Worm (Caenorhabditis elegans) whole organism, L3 larva: ENCODE results near the gene Y42A5A.1.
A peak's percentile ranks its signal among the peaks of the same experiment; 100 is the strongest.

Experiments used
- R02D3.7 ChIP-seq: fragments of 150-350 bp; optimal IDR thresholded peaks from 2 replicates; lab custom pipeline; 2014; ENCODE audit warnings: missing biosample characterization, missing genetic modification characterization
- aly-2 ChIP-seq: fragments of 150-350 bp; optimal IDR thresholded peaks from 2 replicates; lab custom pipeline; 2014; ENCODE audit warnings: missing biosample characterization, missing genetic modification characterization
- ceh-16 ChIP-seq: sonication (generic microtip); optimal IDR thresholded peaks from 2 replicates; lab custom pipeline; 2017; ENCODE audit warnings: missing biosample characterization, missing genetic modification characterization
- ceh-28 ChIP-seq: fragments of 150-350 bp; optimal IDR thresholded peaks from 2 replicates; lab custom pipeline; 2014; ENCODE audit warnings: missing biosample characterization, missing genetic modification reagents, missing genetic modification characterization
- ceh-9 ChIP-seq: sonication (generic microtip); optimal IDR thresholded peaks from 2 replicates; lab custom pipeline; 2018; ENCODE audit warnings: missing biosample characterization, missing genetic modification characterization
- daf-12 ChIP-seq: fragments of 150-350 bp; optimal IDR thresholded peaks from 2 replicates; lab custom pipeline; 2014; ENCODE audit warnings: missing biosample characterization, missing genetic modification reagents, missing genetic modification characterization
- egl-27 ChIP-seq: sonication (generic microtip); optimal IDR thresholded peaks from 4 replicates; lab custom pipeline; 2017; ENCODE audit warnings: missing biosample characterization, missing genetic modification reagents, missing genetic modification characterization
- egl-5 ChIP-seq: fragments of 150-350 bp; optimal IDR thresholded peaks from 2 replicates; lab custom pipeline; 2017; ENCODE audit warnings: missing biosample characterization, missing genetic modification reagents, missing genetic modification characterization, inconsistent platforms
- elt-2 ChIP-seq: sonication (generic microtip); optimal IDR thresholded peaks from 2 replicates; lab custom pipeline; 2016; ENCODE audit warnings: missing genetic modification reagents, mild to moderate bottlenecking, missing genetic modification characterization, missing compliant biosample characterization
- elt-3 ChIP-seq, 3 experiments: fragments of 150-350 bp in 1 of 3; sonication (generic microtip) in 2 of 3; optimal IDR thresholded peaks; 2 replicates in 2 of 3; 4 replicates in 1 of 3; lab custom pipeline; 2014 to 2017; ENCODE audit warnings: missing biosample characterization in 3 of 3, missing genetic modification characterization in 3 of 3
- eor-1 ChIP-seq, 2 experiments: fragments of 150-350 bp; optimal IDR thresholded peaks; 2 replicates each; lab custom pipeline; 2014 to 2018; ENCODE audit warnings: missing biosample characterization in 2 of 2, missing genetic modification characterization in 2 of 2
- fkh-10 ChIP-seq: sonication (generic microtip); optimal IDR thresholded peaks from 2 replicates; lab custom pipeline; 2017; ENCODE audit warnings: missing biosample characterization, missing genetic modification reagents, missing genetic modification characterization
- fos-1 ChIP-seq: fragments of 150-350 bp; optimal IDR thresholded peaks from 2 replicates; lab custom pipeline; 2014; ENCODE audit warnings: missing biosample characterization, missing genetic modification characterization
- jun-1 ChIP-seq: fragments of 150-350 bp; optimal IDR thresholded peaks from 2 replicates; lab custom pipeline; 2014; ENCODE audit warnings: missing biosample characterization, missing genetic modification reagents, missing genetic modification characterization
- lin-15B ChIP-seq: fragments of 150-350 bp; optimal IDR thresholded peaks from 2 replicates; lab custom pipeline; 2014; ENCODE audit warnings: missing biosample characterization, missing genetic modification characterization
- lin-39 ChIP-seq: fragments of 150-350 bp; optimal IDR thresholded peaks from 2 replicates; lab custom pipeline; 2018; ENCODE audit warnings: missing biosample characterization, missing genetic modification reagents, missing genetic modification characterization
- mdl-1 ChIP-seq: fragments of 150-350 bp; optimal IDR thresholded peaks from 2 replicates; lab custom pipeline; 2014; ENCODE audit warnings: missing biosample characterization, missing genetic modification characterization
- mml-1 ChIP-seq: fragments of 150-350 bp; sonication (generic microtip); optimal IDR thresholded peaks from 3 replicates; lab custom pipeline; 2014; ENCODE audit warnings: missing biosample characterization, missing genetic modification characterization
- nfya-1 ChIP-seq: sonication (generic microtip); optimal IDR thresholded peaks from 2 replicates; lab custom pipeline; 2017; ENCODE audit warnings: missing genetic modification characterization, mild to moderate bottlenecking, missing compliant biosample characterization, antibody characterized with exemption, moderate library complexity; ENCODE audit not compliant: insufficient read depth
- nhr-12 ChIP-seq: fragments of 150-350 bp; optimal IDR thresholded peaks from 2 replicates; lab custom pipeline; 2014; ENCODE audit warnings: missing biosample characterization, missing genetic modification characterization
- nhr-23 ChIP-seq: fragments of 150-350 bp; optimal IDR thresholded peaks from 2 replicates; lab custom pipeline; 2014; ENCODE audit warnings: missing biosample characterization, missing genetic modification reagents, missing genetic modification characterization
- nhr-237 ChIP-seq: fragments of 150-350 bp; optimal IDR thresholded peaks from 2 replicates; lab custom pipeline; 2014; ENCODE audit warnings: missing biosample characterization, missing genetic modification characterization
- nhr-43 ChIP-seq: sonication (generic microtip); optimal IDR thresholded peaks from 2 replicates; lab custom pipeline; 2016; ENCODE audit warnings: mild to moderate bottlenecking, missing genetic modification characterization, missing compliant biosample characterization; ENCODE audit not compliant: poor library complexity, severe bottlenecking
- nhr-76 ChIP-seq: fragments of 150-350 bp; sonication (generic microtip); optimal IDR thresholded peaks from 5 replicates; lab custom pipeline; 2014; ENCODE audit warnings: missing biosample characterization, missing genetic modification characterization
- nhr-77 ChIP-seq: fragments of 150-350 bp; optimal IDR thresholded peaks from 2 replicates; lab custom pipeline; 2014; ENCODE audit warnings: missing biosample characterization, missing genetic modification characterization
- pha-4 ChIP-seq: fragments of 150-350 bp; optimal IDR thresholded peaks from 2 replicates; lab custom pipeline; 2014; ENCODE audit warnings: missing biosample characterization, missing genetic modification reagents, missing genetic modification characterization
- pqm-1 ChIP-seq: fragments of 150-350 bp; optimal IDR thresholded peaks from 2 replicates; lab custom pipeline; 2017; ENCODE audit warnings: missing biosample characterization, missing genetic modification characterization, inconsistent platforms
- sea-2 ChIP-seq: fragments of 150-350 bp; sonication (generic microtip); optimal IDR thresholded peaks from 4 replicates; lab custom pipeline; 2014; ENCODE audit warnings: missing biosample characterization, missing genetic modification reagents, missing genetic modification characterization
- snpc-4 ChIP-seq: fragments of 150-350 bp; optimal IDR thresholded peaks from 2 replicates; lab custom pipeline; 2014; ENCODE audit warnings: missing biosample characterization, missing genetic modification characterization
- tbx-2 ChIP-seq: sonication (generic microtip); optimal IDR thresholded peaks from 2 replicates; lab custom pipeline; 2016; ENCODE audit warnings: mild to moderate bottlenecking, missing genetic modification characterization, missing compliant biosample characterization
- unc-62 ChIP-seq: fragments of 150-350 bp; sonication (generic microtip); optimal IDR thresholded peaks from 4 replicates; lab custom pipeline; 2014; ENCODE audit warnings: missing biosample characterization, missing genetic modification reagents, missing genetic modification characterization
- zag-1 ChIP-seq: fragments of 150-350 bp; optimal IDR thresholded peaks from 2 replicates; lab custom pipeline; 2014; ENCODE audit warnings: missing biosample characterization, missing genetic modification characterization
- ztf-11 ChIP-seq: fragments of 150-350 bp; optimal IDR thresholded peaks from 2 replicates; lab custom pipeline; 2014; ENCODE audit warnings: missing biosample characterization, missing genetic modification characterization

Gene Y42A5A.1

ce11 chrV:11134296-11134695, 46.5 kb downstream of the Y42A5A.1 start, which contains the start of gene glb-3:
Gene glb-3 (plus strand): TSS chrV:11134596.
- TF ChIP-seq ceh-9 (tag; lab: Kevin White, UChicago) (no peak), ztf-11 (no peak), egl-5 (no peak), lin-39 (tag; lab: Kevin White, UChicago) (no peak), lin-15B (tag; lab: Kevin White, UChicago) (no peak), pha-4 (tag; lab: Kevin White, UChicago) (no peak), jun-1 (no peak), pqm-1 (tag; lab: Kevin White, UChicago) (no peak), nfya-1 (tag; lab: Kevin White, UChicago) (no peak), eor-1 (tag; optimal IDR thresholded peaks at IDR 0.05; lab: Kevin White, UChicago) (no peak), nhr-77 (tag; lab: Kevin White, UChicago) (no peak), sea-2 (GFP tag; lab: Kevin White, UChicago) (no peak), mml-1 (tag; lab: Kevin White, UChicago) (no peak), aly-2 (tag; lab: Kevin White, UChicago) (no peak), unc-62 (GFP tag; lab: Kevin White, UChicago) (no peak), nhr-23 (no peak), snpc-4 (tag; lab: Kevin White, UChicago) (no peak), egl-27 (tag; lab: Kevin White, UChicago) (no peak), nhr-76 (tag; lab: Kevin White, UChicago) (no peak), ceh-28 (tag; lab: Kevin White, UChicago) (no peak)

- TF ChIP-seq ceh-28 (tag; lab: Kevin White, UChicago), result no peak
- TF ChIP-seq lin-39 (tag; lab: Kevin White, UChicago), result no peak
- peak; percentile 4 for TF ChIP-seq snpc-4 (tag; lab: Kevin White, UChicago)
- no peak for TF ChIP-seq egl-27 (tag; lab: Kevin White, UChicago)
- peak; percentile 62 for TF ChIP-seq pha-4 (tag; lab: Kevin White, UChicago)
- TF ChIP-seq lin-15B (tag; lab: Kevin White, UChicago), result peak; percentile 0
- TF ChIP-seq nhr-23, result no peak
- no peak for TF ChIP-seq nhr-237 (tag; lab: Kevin White, UChicago)
- TF ChIP-seq nfya-1 (tag; lab: Kevin White, UChicago), result peak; percentile 26
- TF ChIP-seq R02D3.7 (tag; lab: Kevin White, UChicago), result no peak
- no peak for TF ChIP-seq fos-1 (tag; lab: Kevin White, UChicago)
- TF ChIP-seq mdl-1, result no peak
- no peak for TF ChIP-seq unc-62 (GFP tag; lab: Kevin White, UChicago)
- no peak for TF ChIP-seq elt-3 (tag; optimal IDR thresholded peaks at IDR 0.05; lab: Kevin White, UChicago)
- peak; percentile 40 for TF ChIP-seq elt-2
- no peak for TF ChIP-seq pqm-1 (tag; lab: Kevin White, UChicago)
Observed at ce11 chrV:11140326-11140725, 52.6 kb downstream of the Y42A5A.1 start.

DNA sequence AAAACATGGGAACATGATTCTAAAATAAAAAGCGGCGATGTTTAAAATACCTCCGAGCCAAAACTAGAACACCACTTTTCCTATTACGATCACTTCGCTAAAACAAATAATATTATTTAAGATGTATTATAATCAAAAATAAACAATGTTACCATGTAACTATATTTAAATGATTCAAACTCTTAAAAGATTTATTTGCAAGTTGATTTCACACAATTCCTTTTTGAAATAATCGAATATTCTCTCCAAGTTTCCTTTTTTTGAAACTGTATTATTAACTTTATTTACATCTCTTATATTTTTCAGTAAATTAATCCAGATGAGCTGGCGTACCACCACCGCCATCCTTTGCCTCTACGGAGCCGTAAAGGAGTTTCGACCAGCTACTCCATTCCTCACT, 53.4 kb downstream of the Y42A5A.1 start, which contains the start of gene folt-1:
folt-1 (plus strand) TSS at position 301 of the 400 bp plus-strand sequence.
- no peak for TF ChIP-seq mdl-1
- no peak for TF ChIP-seq fkh-10
- TF ChIP-seq elt-2, result no peak
- no peak for TF ChIP-seq nhr-237 (tag; lab: Kevin White, UChicago)
- TF ChIP-seq ztf-11, result no peak
- TF ChIP-seq ceh-16 (tag; lab: Kevin White, UChicago), result no peak
- no peak for TF ChIP-seq tbx-2
- no peak for TF ChIP-seq nhr-77 (tag; lab: Kevin White, UChicago)
- no peak for TF ChIP-seq R02D3.7 (tag; lab: Kevin White, UChicago)
- no peak for TF ChIP-seq zag-1 (tag; lab: Kevin White, UChicago)
- TF ChIP-seq daf-12 (tag; lab: Kevin White, UChicago), result no peak
- no peak for TF ChIP-seq nhr-12
- TF ChIP-seq nhr-76 (tag; lab: Kevin White, UChicago), result no peak
- no peak for TF ChIP-seq egl-5
- no peak for TF ChIP-seq eor-1 (tag; optimal IDR thresholded peaks at IDR 0.05; lab: Kevin White, UChicago)
- no peak for TF ChIP-seq lin-39 (tag; lab: Kevin White, UChicago)
- TF ChIP-seq elt-3 (tag; optimal IDR thresholded peaks at IDR 0.05; lab: Kevin White, UChicago), result no peak
- no peak for TF ChIP-seq nhr-43 (tag; lab: Kevin White, UChicago)

ce11 chrV:11144694-11145093, 56.9 kb downstream of the Y42A5A.1 start, which contains the start of gene C06H2.7:
Gene C06H2.7 (minus strand): TSS chrV:11144794.
- TF ChIP-seq egl-5 (no peak), R02D3.7 (tag; lab: Kevin White, UChicago) (no peak)
- TF ChIP-seq, all 47 proteins: peak for 0
